Worm (Caenorhabditis elegans) whole organism, young adult: ENCODE measurements around the gene clec-143.

Source experiments
- F22D6.2 ChIP-seq: sonication (generic microtip); optimal IDR thresholded peaks from 2 replicates; lab custom pipeline; 2016; ENCODE audit warnings: mild to moderate bottlenecking, missing genetic modification characterization, missing compliant biosample characterization
- cebp-2 ChIP-seq: fragments of 200-800 bp; sonication (Bioruptor generic); IDR thresholded peaks from 2 replicates; pipeline ENCODE4 v1.3.6; 2022; ENCODE audit warnings: missing genetic modification characterization, missing compliant biosample characterization
- hlh-26 ChIP-seq: fragments of 200-800 bp; sonication (Bioruptor generic); conservative IDR thresholded peaks from 2 replicates; pipeline ENCODE4 v1.3.6; 2022; ENCODE audit warnings: missing genetic modification reagents, missing genetic modification characterization, missing compliant biosample characterization
- madf-10 ChIP-seq: sonication (generic microtip); optimal IDR thresholded peaks from 2 replicates; lab custom pipeline; 2016; ENCODE audit warnings: mild to moderate bottlenecking, missing genetic modification characterization, missing compliant biosample characterization
- madf-3 ChIP-seq: fragments of 200-800 bp; sonication (Bioruptor generic); IDR thresholded peaks from 2 replicates; pipeline ENCODE4 v1.3.6; 2022; ENCODE audit warnings: missing genetic modification reagents, missing genetic modification characterization, missing compliant biosample characterization
- tbx-9 ChIP-seq: sonication (generic microtip); optimal IDR thresholded peaks from 2 replicates; lab custom pipeline; 2016; ENCODE audit warnings: borderline replicate concordance, missing genetic modification characterization, inconsistent platforms, missing compliant biosample characterization
- ztf-18 ChIP-seq: sonication (generic microtip); optimal IDR thresholded peaks from 2 replicates; lab custom pipeline; 2016; ENCODE audit warnings: missing genotype, mild to moderate bottlenecking, missing genetic modification characterization, missing compliant biosample characterization
- ztf-25 ChIP-seq: fragments of 200-800 bp; sonication (Bioruptor generic); IDR thresholded peaks from 2 replicates; pipeline ENCODE4 v1.3.6; 2022; ENCODE audit warnings: missing genetic modification reagents, missing genetic modification characterization, missing compliant biosample characterization

clec-143 gene

ce11 chrII:10421941-10422340 lies 48.2 kb downstream of the clec-143 start, which contains the start of gene frpr-21:
frpr-21 (minus strand) TSS chrII:10422041.
- TF ChIP-seq hlh-26 (no peak), ztf-25 (GFP tag; lab: Robert Waterston, UW) (no peak), ztf-18 (tag; lab: Kevin White, UChicago) (no peak), madf-3 (GFP tag; lab: Robert Waterston, UW) (no peak), madf-10 (tag; lab: Kevin White, UChicago) (no peak), tbx-9 (tag; lab: Kevin White, UChicago) (no peak), cebp-2 (GFP tag; lab: Robert Waterston, UW) (no peak), F22D6.2 (tag; lab: Kevin White, UChicago) (no peak)
